Worm (Caenorhabditis elegans): ENCODE results near the gene T03G6.7.

The T03G6.7 gene

ce11 chrX:2592670-2593280 is 1.1 kb upstream of the T03G6.7 start:
- no peak for TF ChIP-seq ztf-11 (tag; optimal IDR thresholded peaks at IDR 0.05)
- no peak for TF ChIP-seq lsy-12 (tag; optimal IDR thresholded peaks at IDR 0.05)
- TF ChIP-seq ceh-28 (tag; optimal IDR thresholded peaks at IDR 0.05) = no peak
- TF ChIP-seq ceh-16 (tag; optimal IDR thresholded peaks at IDR 0.05) = no peak
- no peak for TF ChIP-seq R02D3.7 (tag; optimal IDR thresholded peaks at IDR 0.05)
- TF ChIP-seq mdl-1 (tag; optimal IDR thresholded peaks at IDR 0.05) = no peak
- no peak for TF ChIP-seq fos-1 (tag; optimal IDR thresholded peaks at IDR 0.05)
- TF ChIP-seq hmg-11 (tag; optimal IDR thresholded peaks at IDR 0.05) = no peak
- no peak for TF ChIP-seq skn-1 (tag; optimal IDR thresholded peaks at IDR 0.05)
- no peak for TF ChIP-seq snpc-4 (tag; optimal IDR thresholded peaks at IDR 0.05)
- TF ChIP-seq nfya-1 (tag; optimal IDR thresholded peaks at IDR 0.05; ENCODE audit: insufficient read depth) = peak; percentile 6
- peak; percentile 32 for TF ChIP-seq elt-2 (tag; optimal IDR thresholded peaks at IDR 0.05)
- no peak for TF ChIP-seq jun-1 (tag; optimal IDR thresholded peaks at IDR 0.05)
- no peak for TF ChIP-seq elt-3 (tag; optimal IDR thresholded peaks at IDR 0.05)
- TF ChIP-seq pha-4 (tag; optimal IDR thresholded peaks at IDR 0.05) = peak; percentile 42
- no peak for TF ChIP-seq nhr-25 (tag; optimal IDR thresholded peaks at IDR 0.05)
- peak; percentile 73 for TF ChIP-seq ama-1 (optimal IDR thresholded peaks at IDR 0.05)
- TF ChIP-seq nhr-43 (tag; optimal IDR thresholded peaks at IDR 0.05; ENCODE audit: poor library complexity, severe bottlenecking) = no peak
- no peak for TF ChIP-seq fkh-10 (GFP tag; optimal IDR thresholded peaks at IDR 0.05)
- no peak for TF ChIP-seq tbx-2 (tag; optimal IDR thresholded peaks at IDR 0.05)
- TF ChIP-seq nhr-11 (tag; optimal IDR thresholded peaks at IDR 0.05) = no peak
- no peak for TF ChIP-seq nhr-28 (tag; optimal IDR thresholded peaks at IDR 0.05)
- no peak for TF ChIP-seq nhr-77 (tag; optimal IDR thresholded peaks at IDR 0.05)
- TF ChIP-seq ceh-82 (tag; optimal IDR thresholded peaks at IDR 0.05) = no peak
- peak; percentile 11 for TF ChIP-seq ztf-4 (tag; optimal IDR thresholded peaks at IDR 0.05)
- no peak for TF ChIP-seq fkh-2 (tag; optimal IDR thresholded peaks at IDR 0.05)
- TF ChIP-seq pqm-1 (tag; optimal IDR thresholded peaks at IDR 0.05) = no peak
- peak; percentile 13 for TF ChIP-seq egl-5 (tag; optimal IDR thresholded peaks at IDR 0.05)
- TF ChIP-seq zag-1 (tag; optimal IDR thresholded peaks at IDR 0.05) = no peak

ce11 chrX:2595027-2595756 is 1.4 kb downstream of the T03G6.7 start:
- peak; percentile 83 for TF ChIP-seq fkh-10 (GFP tag; optimal IDR thresholded peaks at IDR 0.05)
- TF ChIP-seq ceh-9 (tag; optimal IDR thresholded peaks at IDR 0.05) = no peak
- peak; percentile 30 for TF ChIP-seq nfya-1 (tag; optimal IDR thresholded peaks at IDR 0.05; ENCODE audit: insufficient read depth)
- no peak for TF ChIP-seq jun-1 (tag; optimal IDR thresholded peaks at IDR 0.05)
- TF ChIP-seq nhr-25 (tag; optimal IDR thresholded peaks at IDR 0.05) = no peak
- TF ChIP-seq lin-15B (tag; optimal IDR thresholded peaks at IDR 0.05) = no peak
- TF ChIP-seq skn-1 (tag; optimal IDR thresholded peaks at IDR 0.05) = no peak
- TF ChIP-seq ZK546.5 (tag; optimal IDR thresholded peaks at IDR 0.05) = no peak
- no peak for TF ChIP-seq nhr-11 (tag; optimal IDR thresholded peaks at IDR 0.05)
- TF ChIP-seq nhr-23 (tag; optimal IDR thresholded peaks at IDR 0.05) = no peak
- peak; percentile 23 for TF ChIP-seq elt-1 (tag; optimal IDR thresholded peaks at IDR 0.05)
- TF ChIP-seq sea-2 (GFP tag; optimal IDR thresholded peaks at IDR 0.05) = no peak

ce11 chrX:2595757-2596059 is 1.9 kb downstream of the T03G6.7 start:
- no peak for TF ChIP-seq ama-1 (optimal IDR thresholded peaks at IDR 0.05)
- no peak for TF ChIP-seq sea-2 (GFP tag; optimal IDR thresholded peaks at IDR 0.05)
- no peak for TF ChIP-seq daf-12 (tag; optimal IDR thresholded peaks at IDR 0.05)
- TF ChIP-seq ceh-82 (tag; optimal IDR thresholded peaks at IDR 0.05) = no peak
- TF ChIP-seq elt-2 (tag; optimal IDR thresholded peaks at IDR 0.05) = no peak
- no peak for TF ChIP-seq fkh-2 (tag; optimal IDR thresholded peaks at IDR 0.05)
- TF ChIP-seq ztf-11 (tag; optimal IDR thresholded peaks at IDR 0.05) = no peak
- no peak for TF ChIP-seq hmg-11 (tag; optimal IDR thresholded peaks at IDR 0.05)

ce11 chrX:2596605-2597004 is 2.8 kb downstream of the T03G6.7 start:
- TF ChIP-seq nfya-1 (tag; optimal IDR thresholded peaks at IDR 0.05; ENCODE audit: insufficient read depth) = peak; percentile 21
- TF ChIP-seq elt-2 (tag; optimal IDR thresholded peaks at IDR 0.05) = no peak
- TF ChIP-seq skn-1 (tag; optimal IDR thresholded peaks at IDR 0.05) = peak; percentile 20

Measured in whole organism, L3 larva.